Worm (Caenorhabditis elegans): Measurements from ENCODE around the gene F23A7.4.

F23A7.4 gene

ce11 chrX:16192574-16192973 is 19.8 kb upstream of the F23A7.4 start (continued):
- TF ChIP-seq dve-1 (tag; optimal IDR thresholded peaks at IDR 0.05; ENCODE audit: insufficient read depth) (peak; percentile 97), ceh-28 (tag; optimal IDR thresholded peaks at IDR 0.05) (no peak), unc-130 (GFP tag; optimal IDR thresholded peaks at IDR 0.05) (no peak), ceh-32 (tag; optimal IDR thresholded peaks at IDR 0.05; ENCODE audit: poor library complexity) (no peak), rbr-2 (tag; optimal IDR thresholded peaks at IDR 0.05) (no peak), Y105C5A.15 (GFP tag; IDR thresholded peaks at IDR 0.05) (no peak), nhr-42 (GFP tag; IDR thresholded peaks at IDR 0.05) (0 out of 2 replicates have a peak, but pooled peaks have one; percentile 28), daf-12 (tag; optimal IDR thresholded peaks at IDR 0.05) (no peak), daf-8 (GFP tag; IDR thresholded peaks at IDR 0.05) (no peak), fkh-10 (GFP tag; optimal IDR thresholded peaks at IDR 0.05) (no peak), hif-1 (tag; optimal IDR thresholded peaks at IDR 0.05) (peak in 1 of 2 experiments; percentile 74), T20F7.1 (GFP tag; optimal IDR thresholded peaks at IDR 0.05) (no peak), dmd-8 (GFP tag; IDR thresholded peaks at IDR 0.05) (no peak), F49E8.2 (tag; optimal IDR thresholded peaks at IDR 0.05; ENCODE audit: borderline replicate concordance) (no peak), aly-2 (tag; optimal IDR thresholded peaks at IDR 0.05) (no peak), set-16 (GFP tag; IDR thresholded peaks at IDR 0.05) (no peak), ctbp-1 (GFP tag; IDR thresholded peaks at IDR 0.05) (no peak), snpc-4 (tag; optimal IDR thresholded peaks at IDR 0.05) (no peak), nhr-48 (tag; optimal IDR thresholded peaks at IDR 0.05) (peak; percentile 85), tag-97 (GFP tag; IDR thresholded peaks at IDR 0.05) (no peak), lin-29 (GFP tag; IDR thresholded peaks at IDR 0.05) (no peak), mes-2 (tag; optimal IDR thresholded peaks at IDR 0.05; ENCODE audit: poor library complexity, severe bottlenecking) (peak; percentile 47), madf-5 (GFP tag; IDR thresholded peaks at IDR 0.05) (no peak), nhr-102 (tag; optimal IDR thresholded peaks at IDR 0.05) (peak; percentile 88), lim-7 (GFP tag; IDR thresholded peaks at IDR 0.05) (no peak), ces-1 (GFP tag; optimal IDR thresholded peaks at IDR 0.05) (no peak), Y5F2A.4 (GFP tag; optimal IDR thresholded peaks at IDR 0.05) (no peak), hlh-11 (tag; optimal IDR thresholded peaks at IDR 0.05) (peak; percentile 94), arid-1 (GFP tag; conservative IDR thresholded peaks at IDR 0.05) (no peak), mxl-2 (GFP tag; conservative IDR thresholded peaks at IDR 0.05) (no peak), ZK337.2 (GFP tag; IDR thresholded peaks at IDR 0.05) (no peak), lin-13 (GFP tag; optimal IDR thresholded peaks at IDR 0.05) (no peak), nhr-111 (GFP tag; optimal IDR thresholded peaks at IDR 0.05) (no peak), saeg-2 (GFP tag; IDR thresholded peaks at IDR 0.05) (no peak), nhr-76 (tag; optimal IDR thresholded peaks at IDR 0.05) (no peak), zag-1 (tag; optimal IDR thresholded peaks at IDR 0.05) (no peak), daf-16 (GFP tag; optimal IDR thresholded peaks at IDR 0.05) (peak in 1 of 2 experiments; percentile 89), daf-16 (tag; optimal IDR thresholded peaks at IDR 0.05) (peak; percentile 99), dmd-6 (GFP tag; IDR thresholded peaks at IDR 0.05) (peak; percentile 99), attf-4 (tag; optimal IDR thresholded peaks at IDR 0.05) (no peak), snpc-1.2 (GFP tag; IDR thresholded peaks at IDR 0.05) (no peak), fos-1 (tag; optimal IDR thresholded peaks at IDR 0.05) (peak; percentile 5), ZK546.5 (tag; optimal IDR thresholded peaks at IDR 0.05) (no peak), ztf-11 (tag; optimal IDR thresholded peaks at IDR 0.05) (no peak), lin-39 (tag; optimal IDR thresholded peaks at IDR 0.05) (no peak), daf-19 (GFP tag; conservative IDR thresholded peaks at IDR 0.05) (no peak), unc-39 (tag; optimal IDR thresholded peaks at IDR 0.05) (no peak), ceh-62 (tag; optimal IDR thresholded peaks at IDR 0.05) (no peak), ama-1 (optimal IDR thresholded peaks at IDR 0.05) (no peak), mdt-29 (GFP tag; IDR thresholded peaks at IDR 0.05) (no peak), hlh-30 (tag; optimal IDR thresholded peaks at IDR 0.05; ENCODE audit: insufficient read depth) (peak; percentile 56), Y75B8A.6 (GFP tag; IDR thresholded peaks at IDR 0.05) (no peak)

All from whole organism, L4 larva.